Fruit fly (Drosophila melanogaster) whole organism, embryonic: ENCODE data around the gene Acp63F.

Experiments used
- Abd-B ChIP-seq: fragments of 200-800 bp; sonication (Bioruptor generic); optimal IDR thresholded peaks from 2 replicates; lab custom pipeline; 2018; ENCODE audit warnings: missing biosample characterization, mild to moderate bottlenecking, missing genetic modification characterization, moderate library complexity
- Bdp1 ChIP-seq: fragments of 200-800 bp; sonication (Bioruptor generic); optimal IDR thresholded peaks from 3 replicates; lab custom pipeline; 2016; ENCODE audit warnings: missing biosample characterization, missing genetic modification characterization
- C15 ChIP-seq: fragments of 200-800 bp; sonication (Bioruptor generic); IDR thresholded peaks from 3 replicates; pipeline ENCODE4 v1.3.6; 2022; ENCODE audit warnings: missing biosample characterization, missing genetic modification characterization
- CG10366 ChIP-seq: fragments of 200-800 bp; sonication (Bioruptor generic); IDR thresholded peaks from 2 replicates; pipeline ENCODE4 v1.3.6; 2022; ENCODE audit warnings: missing biosample characterization, missing genetic modification characterization
- CG12219 ChIP-seq: fragments of 200-800 bp; sonication (Bioruptor generic); optimal IDR thresholded peaks from 3 replicates; lab custom pipeline; 2018; ENCODE audit warnings: missing biosample characterization, mild to moderate bottlenecking, missing genetic modification characterization
- CG14050 ChIP-seq: fragments of 200-800 bp; sonication (Bioruptor generic); IDR thresholded peaks from 3 replicates; pipeline ENCODE4 v1.3.6; 2022; ENCODE audit warnings: missing biosample characterization, missing genetic modification characterization
- CG15479 ChIP-seq: fragments of 200-800 bp; sonication (Bioruptor generic); optimal IDR thresholded peaks from 3 replicates; lab custom pipeline; 2019; ENCODE audit warnings: missing biosample characterization, mild to moderate bottlenecking, missing genetic modification characterization, moderate library complexity
- CG15514 ChIP-seq: fragments of 200-800 bp; sonication (Bioruptor generic); optimal IDR thresholded peaks from 3 replicates; lab custom pipeline; 2017; ENCODE audit warnings: missing biosample characterization, missing genetic modification characterization, mild to moderate bottlenecking, moderate library complexity, missing genetic modification reagents
- CG17328 ChIP-seq: fragments of 200-800 bp; sonication (Bioruptor generic); IDR thresholded peaks from 2 replicates; pipeline ENCODE4 v1.3.6; 2022; ENCODE audit warnings: missing biosample characterization, missing genetic modification characterization
- CG17912 ChIP-seq: fragments of 200-800 bp; sonication (Bioruptor generic); optimal IDR thresholded peaks from 2 replicates; lab custom pipeline; 2018; ENCODE audit warnings: missing biosample characterization, mild to moderate bottlenecking, missing genetic modification characterization
- CG18262 ChIP-seq: fragments of 200-800 bp; optimal IDR thresholded peaks from 3 replicates; lab custom pipeline; 2019; ENCODE audit warnings: missing biosample characterization, mild to moderate bottlenecking, missing genetic modification characterization, moderate library complexity
- CG1832 ChIP-seq: fragments of 200-800 bp; sonication (Bioruptor generic); optimal IDR thresholded peaks from 2 replicates; lab custom pipeline; 2017; ENCODE audit warnings: missing biosample characterization, mild to moderate bottlenecking, missing genetic modification characterization, inconsistent platforms
- CG4404 ChIP-seq: fragments of 200-800 bp; sonication (Bioruptor generic); IDR thresholded peaks from 2 replicates; pipeline ENCODE4 v1.3.6; 2022; ENCODE audit warnings: missing biosample characterization, missing genetic modification characterization
- CG8089 ChIP-seq: fragments of 200-800 bp; sonication (Bioruptor generic); optimal IDR thresholded peaks from 3 replicates; lab custom pipeline; 2016; ENCODE audit warnings: missing biosample characterization, missing genetic modification characterization
- CG8765 ChIP-seq: fragments of 200-800 bp; sonication (Bioruptor generic); IDR thresholded peaks from 2 replicates; pipeline ENCODE4 v1.3.6; 2022; ENCODE audit warnings: missing biosample characterization, missing genetic modification characterization
- CG9215 ChIP-seq: fragments of 200-800 bp; sonication (Bioruptor generic); IDR thresholded peaks from 2 replicates; pipeline ENCODE4 v1.3.6; 2022; ENCODE audit warnings: missing biosample characterization, missing genetic modification characterization
- CrebB ChIP-seq: fragments of 200-800 bp; sonication (Bioruptor generic); optimal IDR thresholded peaks from 3 replicates; lab custom pipeline; 2018; ENCODE audit warnings: missing biosample characterization, mild to moderate bottlenecking, missing genetic modification characterization
- Dip2 ChIP-seq: fragments of 200-800 bp; sonication (Bioruptor generic); IDR thresholded peaks from 2 replicates; pipeline ENCODE4 v1.3.6; 2022; ENCODE audit warnings: missing biosample characterization, missing genetic modification characterization
- Dll ChIP-seq: fragments of 200-800 bp; sonication (Bioruptor generic); IDR thresholded peaks from 4 replicates; pipeline ENCODE4 v1.3.6; 2022; ENCODE audit warnings: missing biosample characterization, missing genetic modification characterization; ENCODE audit not compliant: partially characterized antibody
- HLH4C ChIP-seq: fragments of 200-800 bp; sonication (Bioruptor generic); IDR thresholded peaks from 3 replicates; pipeline ENCODE4 v1.3.6; 2022; ENCODE audit warnings: missing biosample characterization, missing genetic modification characterization; ENCODE audit not compliant: partially characterized antibody
- HLHmδ ChIP-seq: fragments of 200-800 bp; sonication (Bioruptor generic); optimal IDR thresholded peaks from 2 replicates; lab custom pipeline; 2018; ENCODE audit warnings: missing biosample characterization, mild to moderate bottlenecking, missing genetic modification characterization, moderate library complexity
- Kr ChIP-seq: fragments of 200-800 bp; sonication (Bioruptor generic); optimal IDR thresholded peaks from 2 replicates; lab custom pipeline; 2017; ENCODE audit warnings: missing biosample characterization, mild to moderate bottlenecking, missing genetic modification characterization
- Nf-YB ChIP-seq: fragments of 200-800 bp; sonication (Bioruptor generic); optimal IDR thresholded peaks from 3 replicates; lab custom pipeline; 2019; ENCODE audit warnings: missing biosample characterization, mild to moderate bottlenecking, missing genetic modification characterization, moderate library complexity
- NfI ChIP-seq: fragments of 200-800 bp; sonication (Bioruptor generic); optimal IDR thresholded peaks from 3 replicates; lab custom pipeline; 2018; ENCODE audit warnings: missing biosample characterization, mild to moderate bottlenecking, missing genetic modification characterization, moderate library complexity
- Opbp ChIP-seq: fragments of 200-800 bp; sonication (Bioruptor generic); IDR thresholded peaks from 3 replicates; pipeline ENCODE4 v1.3.6; 2022; ENCODE audit warnings: missing biosample characterization, missing genetic modification characterization; ENCODE audit not compliant: partially characterized antibody
- Side ChIP-seq: fragments of 200-800 bp; sonication (Bioruptor generic); optimal IDR thresholded peaks from 2 replicates; lab custom pipeline; 2016; ENCODE audit warnings: missing biosample characterization, missing genetic modification characterization
- Sry-β ChIP-seq: fragments of 200-800 bp; sonication (Bioruptor generic); optimal IDR thresholded peaks from 2 replicates; lab custom pipeline; 2018; ENCODE audit warnings: missing biosample characterization, mild to moderate bottlenecking, missing genetic modification characterization, moderate library complexity
- Ssrp ChIP-seq: fragments of 200-800 bp; sonication (Bioruptor generic); optimal IDR thresholded peaks from 2 replicates; lab custom pipeline; 2018; ENCODE audit warnings: missing biosample characterization, mild to moderate bottlenecking, missing genetic modification characterization, moderate library complexity
- Xbp1 ChIP-seq: fragments of 200-800 bp; sonication (Bioruptor generic); optimal IDR thresholded peaks from 3 replicates; lab custom pipeline; 2016; ENCODE audit warnings: missing biosample characterization, mild to moderate bottlenecking, missing genetic modification characterization
- ase ChIP-seq: fragments of 200-800 bp; sonication (Bioruptor generic); IDR thresholded peaks from 3 replicates; pipeline ENCODE4 v1.3.6; 2022; ENCODE audit warnings: missing biosample characterization, missing genetic modification characterization
- ash1 ChIP-seq: fragments of 200-800 bp; sonication (Bioruptor generic); optimal IDR thresholded peaks from 2 replicates; lab custom pipeline; 2018; ENCODE audit warnings: missing biosample characterization, mild to moderate bottlenecking, missing genetic modification characterization
- bbx ChIP-seq: fragments of 200-800 bp; sonication (Bioruptor generic); IDR thresholded peaks from 2 replicates; pipeline ENCODE4 v1.3.6; 2022; ENCODE audit warnings: missing biosample characterization, missing genetic modification characterization; ENCODE audit not compliant: partially characterized antibody
- caup ChIP-seq: fragments of 200-800 bp; sonication (Bioruptor generic); optimal IDR thresholded peaks from 3 replicates; lab custom pipeline; 2017; ENCODE audit warnings: missing biosample characterization, mild to moderate bottlenecking, missing genetic modification characterization, moderate library complexity; ENCODE audit not compliant: severe bottlenecking
- chn ChIP-seq: fragments of 200-800 bp; sonication (Bioruptor generic); optimal IDR thresholded peaks from 2 replicates; lab custom pipeline; 2016; ENCODE audit warnings: missing biosample characterization, missing genetic modification characterization
- dmrt11E ChIP-seq: fragments of 200-800 bp; sonication (Bioruptor generic); optimal IDR thresholded peaks from 3 replicates; lab custom pipeline; 2018; ENCODE audit warnings: missing biosample characterization, mild to moderate bottlenecking, missing genetic modification characterization, moderate library complexity
- dpn ChIP-seq, 2 experiments: fragments of 200-800 bp; sonication (Bioruptor generic); optimal IDR thresholded peaks; 3 replicates each; lab custom pipeline; 2016; ENCODE audit warnings: missing biosample characterization in 2 of 2, missing genetic modification characterization in 2 of 2
- eve ChIP-seq, 2 experiments: fragments of >200 bp; optimal IDR thresholded peaks; 2 replicates each; lab custom pipeline; 2017; ENCODE audit warnings: missing biosample characterization in 2 of 2, missing genetic modification characterization in 2 of 2
- exex ChIP-seq: fragments of 200-800 bp; sonication (Bioruptor generic); optimal IDR thresholded peaks from 4 replicates; lab custom pipeline; 2018; ENCODE audit warnings: missing biosample characterization, mild to moderate bottlenecking, missing genetic modification characterization, moderate library complexity
- gfzf ChIP-seq: fragments of 200-800 bp; sonication (Bioruptor generic); optimal IDR thresholded peaks from 2 replicates; lab custom pipeline; 2016; ENCODE audit warnings: missing biosample characterization, mild to moderate bottlenecking, missing genetic modification characterization, moderate library complexity
- grn ChIP-seq: fragments of 200-800 bp; sonication (Bioruptor generic); optimal IDR thresholded peaks from 3 replicates; lab custom pipeline; 2017; ENCODE audit warnings: missing biosample characterization, missing genetic modification characterization
- inv ChIP-seq: fragments of 200-800 bp; sonication (Bioruptor generic); IDR thresholded peaks from 2 replicates; pipeline ENCODE4 v1.3.6; 2022; ENCODE audit warnings: missing biosample characterization, missing genetic modification characterization; ENCODE audit not compliant: partially characterized antibody
- jigr1 ChIP-seq: fragments of 200-800 bp; sonication (Bioruptor generic); IDR thresholded peaks from 3 replicates; pipeline ENCODE4 v1.3.6; 2022; ENCODE audit warnings: missing biosample characterization, missing genetic modification characterization
- lilli ChIP-seq: fragments of 200-800 bp; sonication (Bioruptor generic); optimal IDR thresholded peaks from 3 replicates; lab custom pipeline; 2016; ENCODE audit warnings: missing biosample characterization, missing genetic modification characterization
- lmd ChIP-seq: fragments of 200-800 bp; sonication (Bioruptor generic); IDR thresholded peaks from 2 replicates; pipeline ENCODE4 v1.3.6; 2022; ENCODE audit warnings: missing biosample characterization, missing genetic modification characterization
- luna ChIP-seq: fragments of 200-800 bp; sonication (Bioruptor generic); optimal IDR thresholded peaks from 2 replicates; lab custom pipeline; 2016; ENCODE audit warnings: missing biosample characterization, missing genetic modification characterization
- scrt ChIP-seq: fragments of 200-800 bp; sonication (Bioruptor generic); optimal IDR thresholded peaks from 2 replicates; lab custom pipeline; 2018; ENCODE audit warnings: missing biosample characterization, mild to moderate bottlenecking, missing genetic modification characterization, moderate library complexity
- tin ChIP-seq: fragments of 200-800 bp; sonication (Bioruptor generic); optimal IDR thresholded peaks from 3 replicates; lab custom pipeline; 2016; ENCODE audit warnings: missing biosample characterization, missing genetic modification characterization
- ttk ChIP-seq: fragments of 200-800 bp; sonication (Bioruptor generic); IDR thresholded peaks from 2 replicates; pipeline ENCODE4 v2.1.2; 2022; ENCODE audit warnings: missing biosample characterization, missing genetic modification characterization
- unpg ChIP-seq: fragments of 200-800 bp; sonication (Bioruptor generic); optimal IDR thresholded peaks from 3 replicates; lab custom pipeline; 2018; ENCODE audit warnings: missing biosample characterization, mild to moderate bottlenecking, missing genetic modification characterization, moderate library complexity
- wdn ChIP-seq: fragments of 200-800 bp; sonication (Bioruptor generic); IDR thresholded peaks from 2 replicates; pipeline ENCODE4 v1.3.6; 2022; ENCODE audit warnings: missing biosample characterization, missing genetic modification characterization

The Acp63F gene

dm6 chr3L:3785688-3786087, 30.5 kb downstream of the Acp63F start (continued):
- TF ChIP-seq Dip2: no peak
- TF ChIP-seq bbx (GFP tag; lab: Robert Waterston, UW): no peak
- no peak for TF ChIP-seq CG17912 (GFP tag; lab: Kevin White, UChicago)
- TF ChIP-seq eve (GFP tag; optimal IDR thresholded peaks at IDR 0.05; lab: Kevin White, UChicago): peak in 1 of 2 experiments; percentile 3
- no peak for TF ChIP-seq inv (GFP tag; lab: Robert Waterston, UW)
- peak; percentile 11 for TF ChIP-seq CG15514 (GFP tag; lab: Kevin White, UChicago)
- no peak for TF ChIP-seq HLH4C (GFP tag; lab: Robert Waterston, UW)
- TF ChIP-seq Opbp (GFP tag; lab: Robert Waterston, UW): no peak
- peak; percentile 37 for TF ChIP-seq gfzf (GFP tag; lab: Kevin White, UChicago)
- TF ChIP-seq dpn (GFP tag; optimal IDR thresholded peaks at IDR 0.05; lab: Kevin White, UChicago): peak in 1 of 2 experiments; percentile 32
- no peak for TF ChIP-seq Side (GFP tag; lab: Kevin White, UChicago)
- TF ChIP-seq CG18262 (tag; lab: Kevin White, UChicago): peak; percentile 41
- no peak for TF ChIP-seq Dll (GFP tag; lab: Robert Waterston, UW)
- no peak for TF ChIP-seq Sry-β (GFP tag; lab: Kevin White, UChicago)
- TF ChIP-seq scrt (GFP tag; lab: Kevin White, UChicago): no peak
- no peak for TF ChIP-seq tin (GFP tag; lab: Kevin White, UChicago)
- peak; percentile 15 for TF ChIP-seq chn (GFP tag; lab: Kevin White, UChicago)
- no peak for TF ChIP-seq CG1832 (GFP tag; lab: Kevin White, UChicago)
- no peak for TF ChIP-seq luna (GFP tag; lab: Kevin White, UChicago)
- no peak for TF ChIP-seq CrebB (tag; lab: Kevin White, UChicago)
- TF ChIP-seq CG14050: no peak
- no peak for TF ChIP-seq HLHmδ (GFP tag; lab: Kevin White, UChicago)
- TF ChIP-seq Xbp1 (GFP tag; lab: Kevin White, UChicago): peak; percentile 3
- peak; percentile 34 for TF ChIP-seq CG4404
- TF ChIP-seq dmrt11E (tag; lab: Kevin White, UChicago): peak; percentile 31
- 0 out of 2 replicates have a peak, but pooled peaks have one; percentile 5 for TF ChIP-seq CG9215
- no peak for TF ChIP-seq ash1 (GFP tag; lab: Kevin White, UChicago)
- no peak for TF ChIP-seq NfI (GFP tag; lab: Kevin White, UChicago)
- TF ChIP-seq lmd (GFP tag; lab: Robert Waterston, UW): peak; percentile 51
- 0 out of 2 replicates have a peak, but pooled peaks have one; percentile 8 for TF ChIP-seq ttk (GFP tag; lab: Robert Waterston, UW)
- no peak; the same call in 1 of the 2 replicates for TF ChIP-seq CG8765
- TF ChIP-seq wdn (GFP tag; lab: Robert Waterston, UW): no peak
- no peak for TF ChIP-seq exex
- no peak for TF ChIP-seq caup
- TF ChIP-seq CG12219 (GFP tag; lab: Kevin White, UChicago): peak; percentile 11
- TF ChIP-seq lilli: peak; percentile 18
- TF ChIP-seq Abd-B (GFP tag; lab: Kevin White, UChicago): peak; percentile 11
- no peak; the same call in 2 of the 3 replicates for TF ChIP-seq jigr1 (GFP tag; lab: Robert Waterston, UW)
- TF ChIP-seq Kr: no peak
- TF ChIP-seq ase (GFP tag; lab: Robert Waterston, UW): no peak
- TF ChIP-seq Bdp1 (GFP tag; lab: Kevin White, UChicago): no peak
- no peak for TF ChIP-seq CG17328 (GFP tag; lab: Robert Waterston, UW)
- peak; percentile 24; the same call in 1 of the 2 replicates for TF ChIP-seq CG10366 (GFP tag; lab: Robert Waterston, UW)
- TF ChIP-seq CG8089 (GFP tag; lab: Kevin White, UChicago): no peak
- TF ChIP-seq Ssrp (tag; lab: Kevin White, UChicago): no peak
- TF ChIP-seq CG15479 (GFP tag; lab: Kevin White, UChicago): no peak
- peak; percentile 45 for TF ChIP-seq unpg (GFP tag; lab: Kevin White, UChicago)
- no peak for TF ChIP-seq Nf-YB
- TF ChIP-seq grn (GFP tag; lab: Kevin White, UChicago): no peak
- TF ChIP-seq C15 (GFP tag; lab: Robert Waterston, UW): no peak
